Fruit fly (Drosophila melanogaster) whole organism, embryonic: ENCODE data around the gene TrpRS.
A peak's percentile ranks its signal among the peaks of the same experiment; 100 is the strongest.

Experiments used
- ATbp ChIP-seq: fragments of 200-800 bp; sonication (Bioruptor generic); optimal IDR thresholded peaks from 2 replicates; lab custom pipeline; 2017; ENCODE audit warnings: missing biosample characterization, mild to moderate bottlenecking, missing genetic modification characterization, missing genetic modification reagents
- Antp ChIP-seq: fragments of 200-800 bp; sonication (Bioruptor generic); optimal IDR thresholded peaks from 3 replicates; lab custom pipeline; 2016; ENCODE audit warnings: missing biosample characterization, missing genetic modification characterization
- Asciz ChIP-seq: fragments of 200-800 bp; sonication (Bioruptor generic); optimal IDR thresholded peaks from 2 replicates; lab custom pipeline; 2017; ENCODE audit warnings: missing biosample characterization, mild to moderate bottlenecking, missing genetic modification characterization, missing genetic modification reagents
- Atf-2 ChIP-seq: fragments of 200-800 bp; sonication (Bioruptor generic); optimal IDR thresholded peaks from 2 replicates; lab custom pipeline; 2016; ENCODE audit warnings: missing biosample characterization, missing genetic modification characterization
- Bteb2 ChIP-seq: fragments of 200-800 bp; sonication (Bioruptor generic); optimal IDR thresholded peaks from 2 replicates; lab custom pipeline; 2016; ENCODE audit warnings: missing biosample characterization, missing genetic modification characterization
- CG12391 ChIP-seq: fragments of 200-800 bp; sonication (Bioruptor generic); optimal IDR thresholded peaks from 3 replicates; lab custom pipeline; 2018; ENCODE audit warnings: missing biosample characterization, mild to moderate bottlenecking, missing genetic modification characterization, moderate library complexity
- CG12942 ChIP-seq: fragments of 200-800 bp; sonication (Bioruptor generic); optimal IDR thresholded peaks from 3 replicates; lab custom pipeline; 2016; ENCODE audit warnings: missing biosample characterization, missing genetic modification characterization
- CG13624 ChIP-seq: fragments of 200-800 bp; sonication (Bioruptor generic); optimal IDR thresholded peaks from 2 replicates; lab custom pipeline; 2016; ENCODE audit warnings: missing biosample characterization, missing genetic modification characterization
- CG14965 ChIP-seq: fragments of 200-800 bp; sonication (Bioruptor generic); optimal IDR thresholded peaks from 2 replicates; lab custom pipeline; 2016; ENCODE audit warnings: missing biosample characterization, missing genetic modification characterization, borderline replicate concordance
- CG18476 ChIP-seq: fragments of 200-800 bp; sonication (Bioruptor generic); optimal IDR thresholded peaks from 2 replicates; lab custom pipeline; 2016; ENCODE audit warnings: missing biosample characterization, mild to moderate bottlenecking, missing genetic modification characterization
- CG2129 ChIP-seq: fragments of 200-800 bp; sonication (Bioruptor generic); IDR thresholded peaks from 2 replicates; pipeline ENCODE4 v1.3.6; 2022; ENCODE audit warnings: missing biosample characterization, missing genetic modification characterization; ENCODE audit not compliant: partially characterized antibody
- CG30020 ChIP-seq: fragments of 200-800 bp; optimal IDR thresholded peaks from 2 replicates; lab custom pipeline; 2019; ENCODE audit warnings: missing biosample characterization, mild to moderate bottlenecking, missing genetic modification characterization, moderate library complexity
- CG4404 ChIP-seq: fragments of 200-800 bp; sonication (Bioruptor generic); IDR thresholded peaks from 2 replicates; pipeline ENCODE4 v1.3.6; 2022; ENCODE audit warnings: missing biosample characterization, missing genetic modification characterization
- CG4730 ChIP-seq: fragments of 200-800 bp; sonication (Bioruptor generic); IDR thresholded peaks from 2 replicates; pipeline ENCODE4 v1.3.6; 2022; ENCODE audit warnings: missing biosample characterization, missing genetic modification characterization
- CG7839 ChIP-seq: fragments of 200-800 bp; sonication (Bioruptor generic); optimal IDR thresholded peaks from 3 replicates; lab custom pipeline; 2018; ENCODE audit warnings: missing biosample characterization, mild to moderate bottlenecking, missing genetic modification characterization, moderate library complexity
- CG7987 ChIP-seq: fragments of 200-800 bp; sonication (Bioruptor generic); optimal IDR thresholded peaks from 2 replicates; lab custom pipeline; 2018; ENCODE audit warnings: missing biosample characterization, mild to moderate bottlenecking, missing genetic modification characterization, moderate library complexity
- CG8290 ChIP-seq, 3 experiments: fragments of 200-800 bp; sonication (Bioruptor generic); optimal IDR thresholded peaks; 2 replicates each; lab custom pipeline; 2016 to 2019; ENCODE audit warnings: missing biosample characterization in 3 of 3, missing genetic modification characterization in 3 of 3, mild to moderate bottlenecking in 2 of 3, moderate library complexity in 1 of 3
- CG8765 ChIP-seq: fragments of 200-800 bp; sonication (Bioruptor generic); IDR thresholded peaks from 2 replicates; pipeline ENCODE4 v1.3.6; 2022; ENCODE audit warnings: missing biosample characterization, missing genetic modification characterization
- Camta ChIP-seq: fragments of 200-800 bp; sonication (Bioruptor generic); optimal IDR thresholded peaks from 2 replicates; lab custom pipeline; 2016; ENCODE audit warnings: missing biosample characterization, missing genetic modification characterization
- CkIIα-i1 ChIP-seq: fragments of 200-800 bp; sonication (Bioruptor generic); IDR thresholded peaks from 2 replicates; pipeline ENCODE4 v1.3.6; 2022; ENCODE audit warnings: missing biosample characterization, missing genetic modification characterization
- Doc3 ChIP-seq: fragments of 200-800 bp; sonication (Bioruptor generic); IDR thresholded peaks from 3 replicates; pipeline ENCODE4 v1.3.6; 2022; ENCODE audit warnings: missing biosample characterization, missing genetic modification characterization; ENCODE audit not compliant: partially characterized antibody
- Dref ChIP-seq: fragments of 200-800 bp; sonication (Bioruptor generic); IDR thresholded peaks from 2 replicates; pipeline ENCODE4 v1.3.6; 2022; ENCODE audit warnings: missing biosample characterization, missing genetic modification characterization
- Fer2 ChIP-seq: fragments of 200-800 bp; sonication (Bioruptor generic); optimal IDR thresholded peaks from 2 replicates; lab custom pipeline; 2018; ENCODE audit warnings: missing biosample characterization, mild to moderate bottlenecking, missing genetic modification characterization, moderate library complexity
- HmgZ ChIP-seq: fragments of 200-800 bp; sonication (Bioruptor generic); optimal IDR thresholded peaks from 2 replicates; lab custom pipeline; 2018; ENCODE audit warnings: missing biosample characterization, mild to moderate bottlenecking, missing genetic modification characterization
- MBD-R2 ChIP-seq: fragments of 200-800 bp; sonication (Bioruptor generic); IDR thresholded peaks from 2 replicates; pipeline ENCODE4 v1.3.6; 2022; ENCODE audit warnings: missing biosample characterization, missing genetic modification characterization
- MTF-1 ChIP-seq: fragments of 200-800 bp; sonication (Bioruptor generic); optimal IDR thresholded peaks from 2 replicates; lab custom pipeline; 2018; ENCODE audit warnings: missing biosample characterization, mild to moderate bottlenecking, missing genetic modification characterization, borderline replicate concordance
- Mrtf ChIP-seq: fragments of 200-800 bp; sonication (Bioruptor generic); IDR thresholded peaks from 3 replicates; pipeline ENCODE4 v1.3.6; 2022; ENCODE audit warnings: missing biosample characterization, missing genetic modification characterization
- Xrp1 ChIP-seq: fragments of 200-800 bp; sonication (Bioruptor generic); IDR thresholded peaks from 2 replicates; pipeline ENCODE4 v1.3.6; 2022; ENCODE audit warnings: missing biosample characterization, missing genetic modification characterization
- bbx ChIP-seq: fragments of 200-800 bp; sonication (Bioruptor generic); IDR thresholded peaks from 2 replicates; pipeline ENCODE4 v1.3.6; 2022; ENCODE audit warnings: missing biosample characterization, missing genetic modification characterization; ENCODE audit not compliant: partially characterized antibody
- bcd ChIP-seq: fragments of 200-800 bp; sonication (Bioruptor generic); optimal IDR thresholded peaks from 2 replicates; lab custom pipeline; 2017; ENCODE audit warnings: missing biosample characterization, mild to moderate bottlenecking, missing genetic modification characterization
- bsh ChIP-seq, 2 experiments: fragments of 200-800 bp; sonication (Bioruptor generic); optimal IDR thresholded peaks; 2 replicates each; lab custom pipeline; 2017 to 2018; ENCODE audit warnings: mild to moderate bottlenecking in 2 of 2, missing biosample characterization in 2 of 2, missing genetic modification characterization in 2 of 2, moderate library complexity in 1 of 2
- cas ChIP-seq: fragments of 200-800 bp; sonication (Bioruptor generic); IDR thresholded peaks from 2 replicates; pipeline ENCODE4 v1.3.6; 2022; ENCODE audit warnings: missing biosample characterization, missing genetic modification characterization
- cato ChIP-seq: fragments of 200-800 bp; sonication (Bioruptor generic); optimal IDR thresholded peaks from 2 replicates; lab custom pipeline; 2016; ENCODE audit warnings: missing biosample characterization, missing genetic modification characterization, borderline replicate concordance
- eyg ChIP-seq: fragments of 200-800 bp; sonication (Bioruptor generic); optimal IDR thresholded peaks from 3 replicates; lab custom pipeline; 2016; ENCODE audit warnings: missing biosample characterization, missing genetic modification characterization
- fd102C ChIP-seq: fragments of 200-800 bp; sonication (Bioruptor generic); optimal IDR thresholded peaks from 2 replicates; lab custom pipeline; 2018; ENCODE audit warnings: missing biosample characterization, mild to moderate bottlenecking, missing genetic modification characterization, moderate library complexity
- gcm2 ChIP-seq: fragments of 200-800 bp; sonication (Bioruptor generic); optimal IDR thresholded peaks from 2 replicates; lab custom pipeline; 2016; ENCODE audit warnings: missing biosample characterization, missing genetic modification characterization
- jumu ChIP-seq: fragments of 200-800 bp; sonication (Bioruptor generic); optimal IDR thresholded peaks from 3 replicates; lab custom pipeline; 2016; ENCODE audit warnings: missing biosample characterization, missing genetic modification characterization
- ken ChIP-seq: fragments of 200-800 bp; sonication (Bioruptor generic); IDR thresholded peaks from 3 replicates; pipeline ENCODE4 v1.3.6; 2022; ENCODE audit warnings: missing biosample characterization, missing genetic modification characterization
- nau ChIP-seq: fragments of 200-800 bp; sonication (Bioruptor generic); optimal IDR thresholded peaks from 3 replicates; lab custom pipeline; 2017; ENCODE audit warnings: missing biosample characterization, mild to moderate bottlenecking, missing genetic modification characterization, missing genetic modification reagents
- onecut ChIP-seq: fragments of 200-800 bp; sonication (Bioruptor generic); IDR thresholded peaks from 2 replicates; pipeline ENCODE4 v1.3.6; 2022; ENCODE audit warnings: missing biosample characterization, missing genetic modification characterization
- prd ChIP-seq, 3 experiments: fragments of >200 bp in 2 of 3; fragments of 200-800 bp in 1 of 3; sonication (Bioruptor generic) in 1 of 3; optimal IDR thresholded peaks in 2 of 3; IDR thresholded peaks in 1 of 3; 2 replicates in 2 of 3; 3 replicates in 1 of 3; pipeline versions ENCODE4 v1.3.6 to Lab custom; 2017 to 2022; ENCODE audit warnings: missing biosample characterization in 1 of 3, missing genetic modification characterization in 1 of 3
- scrt ChIP-seq: fragments of 200-800 bp; sonication (Bioruptor generic); optimal IDR thresholded peaks from 2 replicates; lab custom pipeline; 2018; ENCODE audit warnings: missing biosample characterization, mild to moderate bottlenecking, missing genetic modification characterization, moderate library complexity
- slp2 ChIP-seq: fragments of 200-800 bp; sonication (Bioruptor generic); optimal IDR thresholded peaks from 2 replicates; lab custom pipeline; 2016; ENCODE audit warnings: missing biosample characterization, missing genetic modification characterization
- stwl ChIP-seq: fragments of 200-800 bp; sonication (Bioruptor generic); optimal IDR thresholded peaks from 3 replicates; lab custom pipeline; 2018; ENCODE audit warnings: missing biosample characterization, mild to moderate bottlenecking, missing genetic modification characterization, moderate library complexity
- tup ChIP-seq: fragments of 200-800 bp; sonication (Bioruptor generic); optimal IDR thresholded peaks from 2 replicates; lab custom pipeline; 2016; ENCODE audit warnings: missing biosample characterization, mild to moderate bottlenecking, missing genetic modification characterization, moderate library complexity
- wek ChIP-seq: fragments of 200-800 bp; sonication (Bioruptor generic); optimal IDR thresholded peaks from 3 replicates; lab custom pipeline; 2018; ENCODE audit warnings: missing biosample characterization, mild to moderate bottlenecking, missing genetic modification characterization, moderate library complexity
- wor ChIP-seq: fragments of 200-800 bp; sonication (Bioruptor generic); IDR thresholded peaks from 2 replicates; pipeline ENCODE4 v1.3.6; 2022; ENCODE audit warnings: missing biosample characterization, missing genetic modification characterization

TrpRS gene

dm6 chr3R:9229075-9229835 is 37.4 kb downstream of the TrpRS start (continued):
- TF ChIP-seq CkIIα-i1 (GFP tag; lab: Robert Waterston, UW) (no peak), cato (GFP tag; lab: Kevin White, UChicago) (peak; percentile 49), MBD-R2 (no peak), prd (optimal IDR thresholded peaks at IDR 0.05; lab: Kevin White, UChicago) (no peak), prd (GFP tag; IDR thresholded peaks at IDR 0.05; lab: Robert Waterston, UW) (peak; percentile 87), fd102C (GFP tag; lab: Kevin White, UChicago) (peak; percentile 12), bbx (GFP tag; lab: Robert Waterston, UW) (0 out of 2 replicates have a peak, but pooled peaks have one; percentile 14), HmgZ (peak; percentile 43), cas (GFP tag; lab: Robert Waterston, UW) (peak; percentile 21; the same call in 1 of the 2 replicates), CG8765 (GFP tag; lab: Robert Waterston, UW) (no peak), scrt (no peak), CG4730 (GFP tag; lab: Robert Waterston, UW) (0 out of 2 replicates have a peak, but pooled peaks have one; percentile 38), ken (GFP tag; lab: Robert Waterston, UW) (peak; percentile 69; the same call in 2 of the 3 replicates), Asciz (GFP tag; lab: Kevin White, UChicago) (peak; percentile 64), CG2129 (GFP tag; lab: Robert Waterston, UW) (no peak), Camta (peak; percentile 81), CG7987 (GFP tag; lab: Kevin White, UChicago) (no peak), jumu (GFP tag; lab: Kevin White, UChicago) (peak; percentile 68), Dref (GFP tag; lab: Robert Waterston, UW) (no peak), CG18476 (peak; percentile 69), CG14965 (peak; percentile 53), Atf-2 (GFP tag; lab: Kevin White, UChicago) (peak; percentile 78), ATbp (peak; percentile 68), CG30020 (peak; percentile 22), CG12942 (GFP tag; lab: Kevin White, UChicago) (peak; percentile 55), CG13624 (GFP tag; lab: Kevin White, UChicago) (peak; percentile 73), MTF-1 (GFP tag; lab: Kevin White, UChicago) (peak; percentile 13), CG4404 (GFP tag; lab: Robert Waterston, UW) (peak; percentile 56), Xrp1 (GFP tag; lab: Robert Waterston, UW) (peak; percentile 90), stwl (tag; lab: Kevin White, UChicago) (peak; percentile 55), wek (GFP tag; lab: Kevin White, UChicago) (no peak), Fer2 (tag; lab: Kevin White, UChicago) (no peak), Antp (peak; percentile 82), onecut (GFP tag; lab: Robert Waterston, UW) (no peak; the same call in 1 of the 2 replicates), Doc3 (GFP tag; lab: Robert Waterston, UW) (no peak), gcm2 (no peak), bsh (GFP tag; optimal IDR thresholded peaks at IDR 0.05; lab: Kevin White, UChicago) (peak; percentile 89 to 99), eyg (peak; percentile 53), CG12391 (tag; lab: Kevin White, UChicago) (peak; percentile 87), Bteb2 (GFP tag; lab: Kevin White, UChicago) (peak; percentile 62), wor (GFP tag; lab: Robert Waterston, UW) (0 out of 2 replicates have a peak, but pooled peaks have one; percentile 39), bcd (GFP tag; lab: Kevin White, UChicago) (peak; percentile 72), CG8290 (GFP tag; optimal IDR thresholded peaks at IDR 0.05; lab: Kevin White, UChicago) (peak; percentile 61), CG8290 (tag; optimal IDR thresholded peaks at IDR 0.05; lab: Kevin White, UChicago) (peak in 1 of 2 experiments; percentile 22), slp2 (peak; percentile 75), nau (GFP tag; lab: Kevin White, UChicago) (peak; percentile 29), CG7839 (tag; lab: Kevin White, UChicago) (peak; percentile 78), tup (GFP tag; lab: Kevin White, UChicago) (no peak), Mrtf (GFP tag; lab: Robert Waterston, UW) (no peak)
